Fruit fly (Drosophila melanogaster): Measurements from ENCODE around the gene Cpr72Eb.

Cpr72Eb gene

dm6 chr3L:16334876-16335275 is 29.8 kb upstream of the Cpr72Eb start:
- TF ChIP-seq EcR (GFP tag; optimal IDR thresholded peaks at IDR 0.05) (no peak), pan (optimal IDR thresholded peaks at IDR 0.05) (no peak), psq (optimal IDR thresholded peaks at IDR 0.05) (no peak), CG8478 (optimal IDR thresholded peaks at IDR 0.05) (no peak), Dll (optimal IDR thresholded peaks at IDR 0.05) (no peak), usp (GFP tag; optimal IDR thresholded peaks at IDR 0.05) (no peak)

dm6 chr3L:16337739-16338138 is 27.0 kb upstream of the Cpr72Eb start:
- TF ChIP-seq EcR (GFP tag; optimal IDR thresholded peaks at IDR 0.05) (no peak), CG8478 (optimal IDR thresholded peaks at IDR 0.05) (no peak), pan (optimal IDR thresholded peaks at IDR 0.05) (no peak), usp (GFP tag; optimal IDR thresholded peaks at IDR 0.05) (no peak), Dll (optimal IDR thresholded peaks at IDR 0.05) (no peak), psq (optimal IDR thresholded peaks at IDR 0.05) (no peak)

DNA sequence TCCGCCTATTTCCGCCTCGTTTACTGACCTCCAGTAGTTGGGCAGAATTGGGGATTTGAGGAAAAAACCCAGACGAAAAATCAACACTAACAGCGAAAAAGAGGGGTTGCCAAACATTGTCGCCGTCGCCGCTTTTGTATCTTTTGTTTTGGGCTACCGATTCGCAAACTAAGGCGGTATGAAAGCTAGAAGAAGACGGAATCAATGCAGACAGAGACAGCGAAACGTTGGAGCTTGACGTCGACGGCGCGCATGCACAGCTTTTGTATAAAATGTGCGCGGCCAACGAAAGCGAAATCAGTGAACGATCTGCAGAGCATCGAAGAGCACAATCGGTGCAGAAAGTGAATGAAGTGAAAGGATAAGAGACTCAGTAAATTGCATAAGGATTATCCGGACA is 26.0 kb upstream of the Cpr72Eb start, which contains the start of gene CG4998:
Gene CG4998 (plus strand): TSS at position 301 of the 400 bp plus-strand sequence.
- TF ChIP-seq EcR (GFP tag; optimal IDR thresholded peaks at IDR 0.05) (no peak), psq (optimal IDR thresholded peaks at IDR 0.05) (no peak), pan (optimal IDR thresholded peaks at IDR 0.05) (no peak), Dll (optimal IDR thresholded peaks at IDR 0.05) (no peak), CG8478 (optimal IDR thresholded peaks at IDR 0.05) (no peak), usp (GFP tag; optimal IDR thresholded peaks at IDR 0.05) (no peak)

- no peak for TF ChIP-seq EcR (GFP tag; optimal IDR thresholded peaks at IDR 0.05)
- TF ChIP-seq psq (optimal IDR thresholded peaks at IDR 0.05), result no peak
- TF ChIP-seq usp (GFP tag; optimal IDR thresholded peaks at IDR 0.05), result no peak
- no peak for TF ChIP-seq CG8478 (optimal IDR thresholded peaks at IDR 0.05)
- no peak for TF ChIP-seq pan (optimal IDR thresholded peaks at IDR 0.05)
- no peak for TF ChIP-seq Dll (optimal IDR thresholded peaks at IDR 0.05)
Observed at dm6 chr3L:16339463-16339862, 25.2 kb upstream of the Cpr72Eb start.

- TF ChIP-seq psq (optimal IDR thresholded peaks at IDR 0.05) (no peak), pan (optimal IDR thresholded peaks at IDR 0.05) (no peak), EcR (GFP tag; optimal IDR thresholded peaks at IDR 0.05) (no peak), usp (GFP tag; optimal IDR thresholded peaks at IDR 0.05) (no peak), Dll (optimal IDR thresholded peaks at IDR 0.05) (no peak), CG8478 (optimal IDR thresholded peaks at IDR 0.05) (no peak)
Observed at dm6 chr3L:16339873-16340272, 24.8 kb upstream of the Cpr72Eb start.

- TF ChIP-seq usp (GFP tag; optimal IDR thresholded peaks at IDR 0.05) (no peak), CG8478 (optimal IDR thresholded peaks at IDR 0.05) (no peak), psq (optimal IDR thresholded peaks at IDR 0.05) (no peak), EcR (GFP tag; optimal IDR thresholded peaks at IDR 0.05) (no peak), Dll (optimal IDR thresholded peaks at IDR 0.05) (no peak), pan (optimal IDR thresholded peaks at IDR 0.05) (no peak)
Observed at dm6 chr3L:16346023-16346422, 18.7 kb upstream of the Cpr72Eb start, which contains the start of gene CG33257. CG33257 (plus strand) TSS chr3L:16346323.

- no peak for TF ChIP-seq psq (optimal IDR thresholded peaks at IDR 0.05)
- TF ChIP-seq CG8478 (optimal IDR thresholded peaks at IDR 0.05), result no peak
- TF ChIP-seq Dll (optimal IDR thresholded peaks at IDR 0.05), result no peak
- TF ChIP-seq pan (optimal IDR thresholded peaks at IDR 0.05), result no peak
- no peak for TF ChIP-seq EcR (GFP tag; optimal IDR thresholded peaks at IDR 0.05)
- TF ChIP-seq usp (GFP tag; optimal IDR thresholded peaks at IDR 0.05), result no peak
Observed at dm6 chr3L:16347914-16348313, 16.8 kb upstream of the Cpr72Eb start, which contains the start of gene mRpS34. mRpS34 (plus strand) TSS chr3L:16348074.

DNA sequence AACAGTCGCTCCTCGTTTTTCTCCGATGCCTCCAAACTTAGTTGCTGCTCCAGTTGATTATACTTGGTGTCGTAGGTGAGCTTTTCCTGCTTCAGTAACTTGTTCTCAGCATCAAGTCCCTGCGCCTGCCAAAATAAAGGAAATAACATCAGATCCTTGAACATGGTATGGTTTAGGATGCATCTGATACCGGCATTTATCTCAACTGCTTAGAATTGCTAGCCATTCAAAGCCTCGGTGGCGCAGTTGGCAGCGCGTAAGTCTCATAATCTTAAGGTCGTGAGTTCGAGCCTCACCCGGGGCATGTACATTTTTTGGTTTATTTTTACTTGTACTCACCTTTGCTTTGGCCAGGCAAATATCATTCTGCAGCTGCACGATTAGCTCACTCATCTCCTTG is 15.0 kb upstream of the Cpr72Eb start:
- TF ChIP-seq pan (optimal IDR thresholded peaks at IDR 0.05) (no peak), CG8478 (optimal IDR thresholded peaks at IDR 0.05) (no peak), Dll (optimal IDR thresholded peaks at IDR 0.05) (no peak), EcR (GFP tag; optimal IDR thresholded peaks at IDR 0.05) (no peak), psq (optimal IDR thresholded peaks at IDR 0.05) (no peak), usp (GFP tag; optimal IDR thresholded peaks at IDR 0.05) (no peak)

DNA sequence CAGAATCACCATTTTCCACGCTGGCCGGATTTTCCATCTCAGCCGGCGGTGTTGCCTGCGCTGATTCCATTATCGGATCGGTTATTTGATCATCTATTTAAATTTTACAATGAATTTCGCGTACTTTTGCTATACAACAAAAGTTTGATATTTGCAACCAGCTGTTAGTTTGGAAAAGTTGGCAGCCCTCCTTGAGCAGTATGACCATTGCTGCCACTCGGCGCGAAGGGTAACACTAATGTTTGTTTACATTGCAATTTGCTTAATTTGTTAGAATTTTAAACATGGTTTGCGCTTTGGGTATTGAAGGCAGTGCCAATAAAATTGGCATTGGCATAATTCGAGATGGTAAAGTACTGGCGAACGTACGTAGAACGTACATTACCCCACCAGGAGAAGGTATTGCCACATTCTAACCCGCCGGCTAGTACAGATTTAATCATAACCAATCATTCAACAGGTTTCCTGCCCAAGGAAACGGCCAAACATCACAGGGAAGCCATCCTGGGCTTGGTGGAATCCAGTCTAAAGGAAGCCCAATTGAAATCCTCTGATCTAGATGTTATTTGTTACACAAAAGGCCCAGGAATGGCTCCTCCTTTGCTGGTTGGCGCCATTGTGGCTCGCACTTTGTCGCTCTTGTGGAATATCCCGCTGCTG is 12.8 kb upstream of the Cpr72Eb start, which contains the start of the genes Golgin104 and Tcs3:
Gene Golgin104 (minus strand): TSS at position 182 of the 660 bp plus-strand sequence.
Gene Tcs3 (plus strand): TSS at position 222 of the 660 bp plus-strand sequence.
- no peak for TF ChIP-seq psq (optimal IDR thresholded peaks at IDR 0.05)
- TF ChIP-seq CG8478 (optimal IDR thresholded peaks at IDR 0.05), result no peak
- TF ChIP-seq usp (GFP tag; optimal IDR thresholded peaks at IDR 0.05), result no peak
- no peak for TF ChIP-seq EcR (GFP tag; optimal IDR thresholded peaks at IDR 0.05)
- no peak for TF ChIP-seq pan (optimal IDR thresholded peaks at IDR 0.05)
- no peak for TF ChIP-seq Dll (optimal IDR thresholded peaks at IDR 0.05)

DNA sequence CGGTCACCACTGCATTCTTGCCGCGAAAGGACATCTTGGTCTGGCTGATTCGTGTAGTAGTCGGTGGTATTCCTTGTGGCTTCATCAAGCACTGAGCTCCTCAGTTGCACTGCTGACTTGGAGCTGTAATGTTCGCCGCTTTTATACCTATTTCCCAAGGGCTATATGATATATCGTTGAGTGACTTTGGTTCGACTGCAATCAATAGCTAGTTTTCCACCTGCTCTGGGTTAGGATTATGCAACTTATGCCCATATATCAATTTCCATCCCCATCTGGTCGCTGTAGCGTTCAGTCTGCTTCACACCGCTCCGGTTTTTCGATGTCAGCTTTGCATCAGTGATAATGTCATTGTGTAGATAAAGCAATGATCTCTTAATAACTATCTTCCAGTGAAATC is 10.5 kb upstream of the Cpr72Eb start, which contains the start of gene Pdh:
Gene Pdh (minus strand): TSS at position 101 of the 400 bp plus-strand sequence.
- TF ChIP-seq pan (optimal IDR thresholded peaks at IDR 0.05) (no peak), EcR (GFP tag; optimal IDR thresholded peaks at IDR 0.05) (no peak), Dll (optimal IDR thresholded peaks at IDR 0.05) (no peak), usp (GFP tag; optimal IDR thresholded peaks at IDR 0.05) (no peak), psq (optimal IDR thresholded peaks at IDR 0.05) (no peak)

- TF ChIP-seq pan (optimal IDR thresholded peaks at IDR 0.05) (no peak), Dll (optimal IDR thresholded peaks at IDR 0.05) (no peak), CG8478 (optimal IDR thresholded peaks at IDR 0.05) (no peak), psq (optimal IDR thresholded peaks at IDR 0.05) (no peak), EcR (GFP tag; optimal IDR thresholded peaks at IDR 0.05) (no peak), usp (GFP tag; optimal IDR thresholded peaks at IDR 0.05) (no peak)
Observed at dm6 chr3L:16356171-16356765, 8.4 kb upstream of the Cpr72Eb start.

- TF ChIP-seq Dll (optimal IDR thresholded peaks at IDR 0.05) (no peak), EcR (GFP tag; optimal IDR thresholded peaks at IDR 0.05) (peak in 1 of 2 experiments; percentile 64)
Observed at dm6 chr3L:16357187-16357728, 7.4 kb upstream of the Cpr72Eb start.
